Worm (Caenorhabditis elegans) whole organism, L2 larva: ENCODE results near the gene gakh-1.
A peak's percentile ranks its signal among the peaks of the same experiment; 100 is the strongest.

Source experiments
- ZK546.5 ChIP-seq: sonication (generic microtip); optimal IDR thresholded peaks from 2 replicates; lab custom pipeline; 2017; ENCODE audit warnings: missing biosample characterization, missing genetic modification characterization
- alr-1 ChIP-seq: fragments of 150-350 bp; optimal IDR thresholded peaks from 2 replicates; lab custom pipeline; 2014; ENCODE audit warnings: missing biosample characterization, missing genetic modification characterization
- egl-27 ChIP-seq: sonication (generic microtip); optimal IDR thresholded peaks from 3 replicates; lab custom pipeline; 2017; ENCODE audit warnings: missing biosample characterization, missing genetic modification reagents, missing genetic modification characterization
- fos-1 ChIP-seq: fragments of 150-350 bp; optimal IDR thresholded peaks from 2 replicates; lab custom pipeline; 2014; ENCODE audit warnings: missing biosample characterization, missing genetic modification characterization
- mab-5 ChIP-seq: fragments of 150-350 bp; optimal IDR thresholded peaks from 2 replicates; lab custom pipeline; 2014; ENCODE audit warnings: missing biosample characterization, missing genetic modification characterization
- nhr-12 ChIP-seq: fragments of 150-350 bp; optimal IDR thresholded peaks from 2 replicates; lab custom pipeline; 2014; ENCODE audit warnings: missing biosample characterization, missing genetic modification characterization
- nhr-129 ChIP-seq: fragments of 150-350 bp; optimal IDR thresholded peaks from 2 replicates; lab custom pipeline; 2014; ENCODE audit warnings: missing biosample characterization, missing genetic modification characterization
- nhr-23 ChIP-seq: fragments of 150-350 bp; optimal IDR thresholded peaks from 2 replicates; lab custom pipeline; 2014; ENCODE audit warnings: missing biosample characterization, missing genetic modification reagents, missing genetic modification characterization
- nhr-237 ChIP-seq: fragments of 150-350 bp; optimal IDR thresholded peaks from 2 replicates; lab custom pipeline; 2014; ENCODE audit warnings: missing biosample characterization, missing genetic modification characterization
- nhr-25 ChIP-seq: fragments of 150-350 bp; sonication (generic microtip); optimal IDR thresholded peaks from 3 replicates; lab custom pipeline; 2014; ENCODE audit warnings: missing biosample characterization, missing genetic modification characterization
- skn-1 ChIP-seq: sonication (generic microtip); optimal IDR thresholded peaks from 2 replicates; lab custom pipeline; 2017; ENCODE audit warnings: missing biosample characterization, missing genetic modification characterization
- unc-62 ChIP-seq: fragments of 150-350 bp; optimal IDR thresholded peaks from 2 replicates; lab custom pipeline; 2014; ENCODE audit warnings: missing biosample characterization, missing genetic modification reagents, missing genetic modification characterization
- zag-1 ChIP-seq: fragments of 150-350 bp; optimal IDR thresholded peaks from 2 replicates; lab custom pipeline; 2014; ENCODE audit warnings: missing biosample characterization, missing genetic modification characterization
- ztf-11 ChIP-seq: sonication (generic microtip); optimal IDR thresholded peaks from 2 replicates; lab custom pipeline; 2017; ENCODE audit warnings: missing biosample characterization, missing genetic modification characterization

DNA sequence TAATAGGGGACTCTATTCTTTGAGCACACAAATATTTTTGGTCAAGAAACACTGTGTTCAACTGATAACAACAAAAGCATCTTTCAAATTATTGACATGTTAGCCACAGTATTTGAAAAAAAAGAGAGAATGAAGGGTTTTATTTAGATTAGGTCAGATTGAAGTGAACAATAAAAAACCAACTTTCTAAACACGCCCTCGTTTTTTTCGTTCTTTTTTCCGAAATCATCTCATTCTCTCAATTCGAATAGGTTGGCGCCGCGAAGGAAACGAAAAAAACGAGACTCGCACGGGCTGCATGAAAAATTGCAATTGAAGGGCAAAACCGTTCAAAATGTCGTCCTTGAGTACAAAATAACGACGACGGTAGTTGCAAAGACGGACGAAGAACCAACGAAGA is 32.0 kb downstream of the gakh-1 start:
- TF ChIP-seq nhr-129 (tag; lab: Kevin White, UChicago) (no peak), alr-1 (tag; lab: Kevin White, UChicago) (no peak), unc-62 (GFP tag; lab: Kevin White, UChicago) (no peak), nhr-237 (tag; lab: Kevin White, UChicago) (no peak), ZK546.5 (tag; lab: Kevin White, UChicago) (no peak), zag-1 (tag; lab: Kevin White, UChicago) (no peak), fos-1 (tag; lab: Kevin White, UChicago) (no peak), ztf-11 (tag; lab: Kevin White, UChicago) (no peak), nhr-12 (tag; lab: Kevin White, UChicago) (no peak), skn-1 (tag; lab: Kevin White, UChicago) (no peak), egl-27 (no peak), nhr-23 (tag; lab: Kevin White, UChicago) (no peak), nhr-25 (tag; lab: Kevin White, UChicago) (peak; percentile 17), mab-5 (tag; lab: Kevin White, UChicago) (no peak)
